Fruit fly (Drosophila melanogaster): ENCODE results near the gene mamo.

Gene mamo

dm6 chrX:13821039-13821774 is 169.1 kb downstream of the mamo start (continued):
- TF ChIP-seq Doc2 (GFP tag; IDR thresholded peaks at IDR 0.05) (no peak), fd64A (GFP tag; optimal IDR thresholded peaks at IDR 0.05) (no peak), CG14860 (GFP tag; IDR thresholded peaks at IDR 0.05; ENCODE audit: partially characterized antibody) (no peak), esg (GFP tag; conservative IDR thresholded peaks at IDR 0.05) (no peak), Myb (GFP tag; optimal IDR thresholded peaks at IDR 0.05) (no peak), Xrp1 (GFP tag; IDR thresholded peaks at IDR 0.05) (0 out of 2 replicates have a peak, but pooled peaks have one; percentile 13), chinmo (GFP tag; IDR thresholded peaks at IDR 0.05; ENCODE audit: partially characterized antibody) (0 out of 4 replicates have a peak, but pooled peaks have one; percentile 51), CkIIα-i1 (GFP tag; IDR thresholded peaks at IDR 0.05) (no peak), Hmr (GFP tag; optimal IDR thresholded peaks at IDR 0.05) (no peak)

dm6 chrX:13820310-13821038 is 169.9 kb downstream of the mamo start:
- TF ChIP-seq CG4424 (GFP tag; optimal IDR thresholded peaks at IDR 0.05) (no peak), Dll (GFP tag; IDR thresholded peaks at IDR 0.05; ENCODE audit: partially characterized antibody) (no peak), inv (GFP tag; IDR thresholded peaks at IDR 0.05; ENCODE audit: partially characterized antibody) (no peak), bcd (GFP tag; optimal IDR thresholded peaks at IDR 0.05) (no peak), CG14710 (tag; optimal IDR thresholded peaks at IDR 0.05) (peak; percentile 6), fd64A (GFP tag; optimal IDR thresholded peaks at IDR 0.05) (no peak), Pdp1 (GFP tag; optimal IDR thresholded peaks at IDR 0.05) (no peak), dati (GFP tag; IDR thresholded peaks at IDR 0.05) (no peak), CG4404 (GFP tag; IDR thresholded peaks at IDR 0.05) (no peak), pita (GFP tag; optimal IDR thresholded peaks at IDR 0.05) (no peak), unpg (GFP tag; optimal IDR thresholded peaks at IDR 0.05) (peak; percentile 26), Hand (GFP tag; optimal IDR thresholded peaks at IDR 0.05) (peak; percentile 13), Abd-B (GFP tag; optimal IDR thresholded peaks at IDR 0.05) (no peak), Six4 (GFP tag; optimal IDR thresholded peaks at IDR 0.05) (no peak), CG14965 (GFP tag; optimal IDR thresholded peaks at IDR 0.05; ENCODE audit: borderline replicate concordance) (no peak), CG7839 (tag; optimal IDR thresholded peaks at IDR 0.05) (peak; percentile 40), Poxn (GFP tag; IDR thresholded peaks at IDR 0.05) (no peak), Awh (GFP tag; IDR thresholded peaks at IDR 0.05) (0 out of 2 replicates have a peak, but pooled peaks have one; percentile 48), sug (tag; optimal IDR thresholded peaks at IDR 0.05) (no peak), ttk (GFP tag; IDR thresholded peaks at IDR 0.05) (no peak), nau (GFP tag; optimal IDR thresholded peaks at IDR 0.05) (no peak), kay (GFP tag; optimal IDR thresholded peaks at IDR 0.05) (no peak), Dbx (GFP tag; IDR thresholded peaks at IDR 0.05) (no peak), CG8765 (GFP tag; IDR thresholded peaks at IDR 0.05) (no peak), sens-2 (GFP tag; IDR thresholded peaks at IDR 0.05) (no peak), Atf6 (GFP tag; IDR thresholded peaks at IDR 0.05) (no peak), tin (GFP tag; optimal IDR thresholded peaks at IDR 0.05) (no peak), Dip2 (GFP tag; IDR thresholded peaks at IDR 0.05) (no peak), CG6254 (GFP tag; optimal IDR thresholded peaks at IDR 0.05) (peak; percentile 19), CG6175 (GFP tag; IDR thresholded peaks at IDR 0.05) (no peak), CG14860 (GFP tag; IDR thresholded peaks at IDR 0.05; ENCODE audit: partially characterized antibody) (no peak), dmrt99B (tag; optimal IDR thresholded peaks at IDR 0.05) (peak; percentile 27), Optix (GFP tag; IDR thresholded peaks at IDR 0.05) (no peak), CG14050 (GFP tag; IDR thresholded peaks at IDR 0.05) (no peak), CG10543 (GFP tag; optimal IDR thresholded peaks at IDR 0.05) (no peak), gt (GFP tag; IDR thresholded peaks at IDR 0.05) (no peak), PHDP (tag; optimal IDR thresholded peaks at IDR 0.05) (peak; percentile 22), chm (GFP tag; IDR thresholded peaks at IDR 0.05) (0 out of 2 replicates have a peak, but pooled peaks have one; percentile 29), CG12942 (GFP tag; optimal IDR thresholded peaks at IDR 0.05) (no peak), org-1 (GFP tag; optimal IDR thresholded peaks at IDR 0.05) (no peak)

Data from whole organism, embryonic.